Worm (Caenorhabditis elegans) whole organism, L2 larva: ENCODE data around the gene C06A8.8.

ENCODE experiments used
- C34F6.9 ChIP-seq: fragments of 150-350 bp; optimal IDR thresholded peaks from 2 replicates; lab custom pipeline; 2014; ENCODE audit warnings: missing biosample characterization, missing genetic modification characterization
- F13H6.1 ChIP-seq: sonication (generic microtip); optimal IDR thresholded peaks from 2 replicates; lab custom pipeline; 2016; ENCODE audit warnings: missing genetic modification characterization, missing compliant biosample characterization
- Y55F3AM.14 ChIP-seq: fragments of 200-800 bp; sonication (Bioruptor generic); optimal IDR thresholded peaks from 2 replicates; lab custom pipeline; 2018; ENCODE audit warnings: mild to moderate bottlenecking, missing genetic modification characterization, missing compliant biosample characterization
- ZK546.5 ChIP-seq: sonication (generic microtip); optimal IDR thresholded peaks from 2 replicates; lab custom pipeline; 2017; ENCODE audit warnings: missing biosample characterization, missing genetic modification characterization
- aly-2 ChIP-seq: fragments of 150-350 bp; optimal IDR thresholded peaks from 2 replicates; lab custom pipeline; 2014; ENCODE audit warnings: missing biosample characterization, missing genetic modification characterization
- ama-1 ChIP-seq: fragments of 150-350 bp; optimal IDR thresholded peaks from 2 replicates; lab custom pipeline; 2018; ENCODE audit warnings: inconsistent platforms
- blmp-1 ChIP-seq: sonication (generic microtip); optimal IDR thresholded peaks from 2 replicates; lab custom pipeline; 2017; ENCODE audit warnings: missing genetic modification characterization, mild to moderate bottlenecking, missing compliant biosample characterization, antibody characterized with exemption, moderate library complexity; ENCODE audit not compliant: insufficient read depth
- crh-2 ChIP-seq: sonication (generic microtip); optimal IDR thresholded peaks from 2 replicates; lab custom pipeline; 2017; ENCODE audit warnings: missing biosample characterization, missing genetic modification characterization
- dmd-4 ChIP-seq: sonication (generic microtip); optimal IDR thresholded peaks from 2 replicates; lab custom pipeline; 2017; ENCODE audit warnings: missing biosample characterization, missing genetic modification characterization
- egl-27 ChIP-seq: sonication (generic microtip); optimal IDR thresholded peaks from 3 replicates; lab custom pipeline; 2017; ENCODE audit warnings: missing biosample characterization, missing genetic modification reagents, missing genetic modification characterization
- elt-1 ChIP-seq: fragments of 150-350 bp; optimal IDR thresholded peaks from 2 replicates; lab custom pipeline; 2014; ENCODE audit warnings: missing biosample characterization, missing genetic modification characterization
- fos-1 ChIP-seq: fragments of 150-350 bp; optimal IDR thresholded peaks from 2 replicates; lab custom pipeline; 2014; ENCODE audit warnings: missing biosample characterization, missing genetic modification characterization
- gmeb-1 ChIP-seq: fragments of 150-350 bp; optimal IDR thresholded peaks from 2 replicates; lab custom pipeline; 2014; ENCODE audit warnings: missing biosample characterization, missing genetic modification characterization
- lin-11 ChIP-seq: fragments of 150-350 bp; sonication (generic microtip); optimal IDR thresholded peaks from 2 replicates; lab custom pipeline; 2014; ENCODE audit warnings: missing biosample characterization, missing genetic modification characterization, inconsistent platforms, mixed read lengths
- lin-13 ChIP-seq: fragments of 150-350 bp; optimal IDR thresholded peaks from 2 replicates; lab custom pipeline; 2014; ENCODE audit warnings: missing biosample characterization, missing genetic modification reagents, missing genetic modification characterization
- lin-39 ChIP-seq: fragments of 150-350 bp; optimal IDR thresholded peaks from 2 replicates; lab custom pipeline; 2014; ENCODE audit warnings: missing biosample characterization, missing genetic modification reagents, missing genetic modification characterization
- lsy-2 ChIP-seq, 2 experiments: fragments of 150-350 bp in 1 of 2; sonication (generic microtip) in 1 of 2; optimal IDR thresholded peaks; 2 replicates each; lab custom pipeline; 2014 to 2017; ENCODE audit warnings: missing biosample characterization in 2 of 2, missing genetic modification characterization in 2 of 2
- mdl-1 ChIP-seq, 2 experiments: fragments of 150-350 bp in 1 of 2; sonication (generic microtip) in 1 of 2; optimal IDR thresholded peaks; 2 replicates each; lab custom pipeline; 2017; ENCODE audit warnings: missing biosample characterization in 2 of 2, missing genetic modification characterization in 2 of 2
- nhr-10 ChIP-seq: sonication (generic microtip); optimal IDR thresholded peaks from 2 replicates; lab custom pipeline; 2017; ENCODE audit warnings: missing biosample characterization, missing genetic modification characterization
- nhr-11 ChIP-seq: fragments of 150-350 bp; optimal IDR thresholded peaks from 2 replicates; lab custom pipeline; 2014; ENCODE audit warnings: missing biosample characterization, missing genetic modification characterization
- nhr-12 ChIP-seq: fragments of 150-350 bp; optimal IDR thresholded peaks from 2 replicates; lab custom pipeline; 2014; ENCODE audit warnings: missing biosample characterization, missing genetic modification characterization
- nhr-129 ChIP-seq: fragments of 150-350 bp; optimal IDR thresholded peaks from 2 replicates; lab custom pipeline; 2014; ENCODE audit warnings: missing biosample characterization, missing genetic modification characterization
- nhr-21 ChIP-seq: fragments of 150-350 bp; optimal IDR thresholded peaks from 2 replicates; lab custom pipeline; 2014; ENCODE audit warnings: missing biosample characterization, missing genetic modification characterization
- nhr-25 ChIP-seq: fragments of 150-350 bp; sonication (generic microtip); optimal IDR thresholded peaks from 3 replicates; lab custom pipeline; 2014; ENCODE audit warnings: missing biosample characterization, missing genetic modification characterization
- nhr-77 ChIP-seq: fragments of 150-350 bp; optimal IDR thresholded peaks from 2 replicates; lab custom pipeline; 2014; ENCODE audit warnings: missing biosample characterization, missing genetic modification characterization
- skn-1 ChIP-seq: sonication (generic microtip); optimal IDR thresholded peaks from 2 replicates; lab custom pipeline; 2017; ENCODE audit warnings: missing biosample characterization, missing genetic modification characterization
- sma-3 ChIP-seq: sonication (generic microtip); optimal IDR thresholded peaks from 2 replicates; lab custom pipeline; 2016; ENCODE audit warnings: missing genetic modification reagents, missing genetic modification characterization, missing compliant biosample characterization
- sma-9 ChIP-seq, 2 experiments: fragments of 150-350 bp in 1 of 2; sonication (generic microtip) in 1 of 2; optimal IDR thresholded peaks; 2 replicates each; lab custom pipeline; 2014 to 2016; ENCODE audit warnings: missing genetic modification characterization in 2 of 2, mild to moderate bottlenecking in 1 of 2, missing biosample characterization in 1 of 2, missing compliant biosample characterization in 1 of 2, missing genetic modification reagents in 1 of 2, moderate library complexity in 1 of 2
- snpc-4 ChIP-seq: fragments of 150-350 bp; optimal IDR thresholded peaks from 2 replicates; lab custom pipeline; 2014; ENCODE audit warnings: missing biosample characterization, missing genetic modification characterization
- unc-39 ChIP-seq: fragments of 150-350 bp; optimal IDR thresholded peaks from 2 replicates; lab custom pipeline; 2014; ENCODE audit warnings: missing biosample characterization, missing genetic modification characterization
- unc-55 ChIP-seq: fragments of 150-350 bp; sonication (generic microtip); optimal IDR thresholded peaks from 3 replicates; lab custom pipeline; 2014; ENCODE audit warnings: missing biosample characterization, missing genetic modification reagents, missing genetic modification characterization
- unc-62 ChIP-seq: fragments of 150-350 bp; optimal IDR thresholded peaks from 2 replicates; lab custom pipeline; 2014; ENCODE audit warnings: missing biosample characterization, missing genetic modification reagents, missing genetic modification characterization
- zag-1 ChIP-seq: fragments of 150-350 bp; optimal IDR thresholded peaks from 2 replicates; lab custom pipeline; 2014; ENCODE audit warnings: missing biosample characterization, missing genetic modification characterization
- ztf-1 ChIP-seq: fragments of 200-800 bp; sonication (Bioruptor generic); conservative IDR thresholded peaks from 2 replicates; pipeline ENCODE4 v1.3.6; 2022; ENCODE audit warnings: missing genetic modification characterization, missing compliant biosample characterization
- ztf-11 ChIP-seq: sonication (generic microtip); optimal IDR thresholded peaks from 2 replicates; lab custom pipeline; 2017; ENCODE audit warnings: missing biosample characterization, missing genetic modification characterization
- ztf-4 ChIP-seq: fragments of 150-350 bp; optimal IDR thresholded peaks from 2 replicates; lab custom pipeline; 2014; ENCODE audit warnings: missing biosample characterization, missing genetic modification characterization

The C06A8.8 gene

DNA sequence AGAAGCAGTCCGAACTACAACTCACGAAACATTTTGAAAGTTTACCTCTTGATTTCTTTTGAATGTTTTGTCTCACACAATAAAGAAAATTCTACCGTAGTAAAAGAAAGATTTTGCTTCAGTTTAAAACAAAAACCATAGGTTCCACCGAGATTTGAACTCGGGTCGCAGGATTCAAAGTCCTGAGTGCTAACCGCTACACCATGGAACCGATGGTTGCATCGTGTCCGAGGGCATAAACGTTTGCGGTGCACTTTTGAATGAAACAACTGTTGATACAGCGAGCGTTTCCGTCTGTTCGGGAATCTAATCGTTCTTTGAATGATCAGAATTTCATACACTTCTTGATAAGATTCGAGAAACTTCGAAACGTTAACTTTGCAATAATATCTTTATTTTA, 15.0 kb downstream of the C06A8.8 start:
- TF ChIP-seq egl-27 (tag; lab: Kevin White, UChicago) (peak; percentile 24), sma-9 (GFP tag; optimal IDR thresholded peaks at IDR 0.05; lab: Kevin White, UChicago) (peak; percentile 75), sma-9 (tag; optimal IDR thresholded peaks at IDR 0.05; lab: Kevin White, UChicago) (no peak), F13H6.1 (tag; lab: Kevin White, UChicago) (peak; percentile 4), lsy-2 (tag; optimal IDR thresholded peaks at IDR 0.05; lab: Kevin White, UChicago) (peak in 1 of 2 experiments; percentile 66), nhr-77 (tag; lab: Kevin White, UChicago) (peak; percentile 7), unc-62 (no peak), skn-1 (tag; lab: Kevin White, UChicago) (no peak), nhr-21 (tag; lab: Kevin White, UChicago) (peak; percentile 85), elt-1 (tag; lab: Kevin White, UChicago) (no peak), ama-1 (lab: Kevin White, UChicago) (peak; percentile 38), Y55F3AM.14 (GFP tag; lab: Kevin White, UChicago) (no peak), nhr-10 (tag; lab: Kevin White, UChicago) (no peak), gmeb-1 (tag; lab: Kevin White, UChicago) (peak; percentile 69), fos-1 (tag; lab: Kevin White, UChicago) (peak; percentile 44), nhr-129 (peak; percentile 74), sma-3 (GFP tag; lab: Kevin White, UChicago) (peak; percentile 81), ztf-4 (tag; lab: Kevin White, UChicago) (peak; percentile 39), lin-13 (GFP tag; lab: Kevin White, UChicago) (peak; percentile 52), lin-39 (tag; lab: Kevin White, UChicago) (no peak), crh-2 (peak; percentile 88), blmp-1 (tag; lab: Kevin White, UChicago) (no peak), snpc-4 (tag; lab: Kevin White, UChicago) (no peak)

DNA sequence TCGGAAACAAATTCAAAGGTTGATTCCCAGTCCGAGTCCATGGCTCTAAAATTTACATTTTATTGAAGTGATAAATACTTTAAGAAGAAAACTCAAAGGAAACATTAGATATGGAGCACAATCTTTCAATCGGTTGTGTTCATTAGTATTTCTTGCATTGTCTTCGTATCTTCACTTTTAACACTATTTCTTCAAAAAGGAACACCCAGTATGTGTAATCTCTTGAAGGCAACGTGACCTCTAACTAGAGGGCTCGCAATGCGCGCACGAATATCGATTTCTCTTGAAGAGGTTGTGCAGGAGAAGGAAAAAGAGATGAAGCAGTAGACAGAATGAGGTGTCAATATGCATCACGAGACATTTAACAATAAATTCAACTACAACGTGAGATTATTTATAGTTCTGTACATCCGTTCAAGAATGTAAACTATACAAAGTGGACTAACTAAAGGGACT, 16.7 kb downstream of the C06A8.8 start, which contains the start of the genes B0228.6 and B0228.1:
B0228.6 (minus strand) TSS at position 51 of the 456 bp plus-strand sequence.
B0228.1 (plus strand) TSS at position 228 of the 456 bp plus-strand sequence.
- TF ChIP-seq zag-1 (no peak), sma-9 (GFP tag; optimal IDR thresholded peaks at IDR 0.05; lab: Kevin White, UChicago) (no peak), sma-9 (tag; optimal IDR thresholded peaks at IDR 0.05; lab: Kevin White, UChicago) (no peak), ZK546.5 (no peak), unc-39 (no peak), ztf-11 (tag; lab: Kevin White, UChicago) (no peak), nhr-21 (tag; lab: Kevin White, UChicago) (no peak), C34F6.9 (tag; lab: Kevin White, UChicago) (peak; percentile 76), mdl-1 (tag; optimal IDR thresholded peaks at IDR 0.05; lab: Kevin White, UChicago) (no peak), nhr-11 (tag; lab: Kevin White, UChicago) (no peak), ztf-1 (GFP tag; lab: Robert Waterston, UW) (no peak), lsy-2 (tag; optimal IDR thresholded peaks at IDR 0.05; lab: Kevin White, UChicago) (peak in 1 of 2 experiments; percentile 38)
- TF ChIP-seq, all 48 proteins: peak for 2

DNA sequence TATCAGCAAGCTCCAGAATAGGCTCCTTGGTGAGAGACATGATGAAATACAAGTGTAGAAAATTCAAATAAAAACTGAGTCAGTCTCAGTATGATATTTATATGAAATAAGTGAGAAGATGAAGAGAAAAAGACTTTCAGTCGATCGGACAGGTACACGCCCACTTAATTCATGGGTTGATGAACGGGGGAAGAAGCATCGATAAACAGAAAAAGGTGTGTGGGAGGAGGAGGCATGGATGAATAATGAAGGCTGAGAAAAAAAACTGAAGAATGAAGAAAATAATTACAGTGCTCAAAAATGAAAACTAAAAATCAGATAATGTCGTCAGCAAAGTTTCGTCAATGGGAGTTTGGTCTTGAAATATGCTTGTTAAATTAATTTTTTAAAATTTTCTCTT, 18.3 kb downstream of the C06A8.8 start, which contains the start of gene trx-1:
trx-1 (minus strand) TSS at position 101 of the 400 bp plus-strand sequence.
- TF ChIP-seq gmeb-1 (tag; lab: Kevin White, UChicago) (no peak), nhr-129 (no peak), crh-2 (no peak), blmp-1 (tag; lab: Kevin White, UChicago) (no peak), aly-2 (tag; lab: Kevin White, UChicago) (no peak)

DNA sequence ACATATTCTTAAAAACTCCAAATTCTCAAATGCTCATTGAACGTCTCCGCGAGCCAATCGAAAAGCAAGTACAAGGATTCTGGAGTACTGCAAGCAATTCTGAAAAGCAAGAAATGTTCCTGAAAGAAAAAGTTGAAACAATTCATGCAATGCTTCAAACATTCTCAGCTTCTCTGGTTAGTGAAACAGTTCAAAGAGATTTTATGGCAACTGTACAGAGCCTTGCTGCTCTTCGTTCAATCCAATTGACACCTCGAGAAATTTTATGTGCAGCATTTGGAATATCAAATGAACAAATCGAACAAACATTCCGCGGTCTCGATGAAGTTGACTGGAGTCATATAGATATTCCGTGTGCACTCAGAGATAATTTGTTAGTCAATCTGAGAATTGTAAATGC, 35.1 kb downstream of the C06A8.8 start:
- no peak for TF ChIP-seq ZK546.5
- no peak for TF ChIP-seq unc-39
- no peak for TF ChIP-seq nhr-12 (tag; lab: Kevin White, UChicago)
- no peak for TF ChIP-seq unc-55 (GFP tag; lab: Kevin White, UChicago)
- no peak for TF ChIP-seq lsy-2 (tag; optimal IDR thresholded peaks at IDR 0.05; lab: Kevin White, UChicago)
- TF ChIP-seq mdl-1 (tag; optimal IDR thresholded peaks at IDR 0.05; lab: Kevin White, UChicago) = no peak
- TF ChIP-seq lin-11 (tag; lab: Kevin White, UChicago) = no peak
- TF ChIP-seq dmd-4 (tag; lab: Kevin White, UChicago) = no peak
- TF ChIP-seq egl-27 (tag; lab: Kevin White, UChicago) = no peak
- TF ChIP-seq fos-1 (tag; lab: Kevin White, UChicago) = no peak
- TF ChIP-seq nhr-25 (tag; lab: Kevin White, UChicago) = no peak
- no peak for TF ChIP-seq nhr-11 (tag; lab: Kevin White, UChicago)
